Fruit fly (Drosophila melanogaster) whole organism, embryonic: Measurements from ENCODE around the gene enc.

ENCODE experiments used
- Ada2b ChIP-seq: fragments of 200-800 bp; sonication (Bioruptor generic); IDR thresholded peaks from 2 replicates; pipeline ENCODE4 v1.3.6; 2022; ENCODE audit warnings: missing biosample characterization, missing genetic modification characterization
- CG10654 ChIP-seq: fragments of 200-800 bp; sonication (Bioruptor generic); optimal IDR thresholded peaks from 2 replicates; lab custom pipeline; 2016; ENCODE audit warnings: missing biosample characterization, missing genetic modification characterization
- CG10979 ChIP-seq: fragments of 200-800 bp; sonication (Bioruptor generic); optimal IDR thresholded peaks from 2 replicates; lab custom pipeline; 2018; ENCODE audit warnings: missing biosample characterization, mild to moderate bottlenecking, missing genetic modification characterization, moderate library complexity
- CG12744 ChIP-seq: fragments of 200-800 bp; sonication (Bioruptor generic); optimal IDR thresholded peaks from 2 replicates; lab custom pipeline; 2016; ENCODE audit warnings: missing biosample characterization, missing genetic modification characterization
- CG12942 ChIP-seq: fragments of 200-800 bp; sonication (Bioruptor generic); optimal IDR thresholded peaks from 3 replicates; lab custom pipeline; 2016; ENCODE audit warnings: missing biosample characterization, missing genetic modification characterization
- CG13424 ChIP-seq: fragments of 200-800 bp; sonication (Bioruptor generic); optimal IDR thresholded peaks from 2 replicates; lab custom pipeline; 2019; ENCODE audit warnings: missing biosample characterization, mild to moderate bottlenecking, missing genetic modification characterization, moderate library complexity
- CG13775 ChIP-seq: fragments of 200-800 bp; sonication (Bioruptor generic); optimal IDR thresholded peaks from 3 replicates; lab custom pipeline; 2017; ENCODE audit warnings: missing biosample characterization, mild to moderate bottlenecking, missing genetic modification characterization
- CG14965 ChIP-seq: fragments of 200-800 bp; sonication (Bioruptor generic); optimal IDR thresholded peaks from 2 replicates; lab custom pipeline; 2016; ENCODE audit warnings: missing biosample characterization, missing genetic modification characterization, borderline replicate concordance
- CG18599 ChIP-seq: fragments of 200-800 bp; sonication (Bioruptor generic); optimal IDR thresholded peaks from 3 replicates; lab custom pipeline; 2017; ENCODE audit warnings: missing biosample characterization, missing genetic modification characterization, mild to moderate bottlenecking, moderate library complexity, missing genetic modification reagents
- CG2120 ChIP-seq: fragments of 200-800 bp; sonication (Bioruptor generic); optimal IDR thresholded peaks from 3 replicates; lab custom pipeline; 2016; ENCODE audit warnings: missing biosample characterization, missing genetic modification characterization
- CG2199 ChIP-seq: fragments of 200-800 bp; sonication (Bioruptor generic); IDR thresholded peaks from 3 replicates; pipeline ENCODE4 v1.3.6; 2022; ENCODE audit warnings: missing biosample characterization, missing genetic modification characterization
- CG2202 ChIP-seq: fragments of 200-800 bp; sonication (Bioruptor generic); optimal IDR thresholded peaks from 2 replicates; lab custom pipeline; 2018; ENCODE audit warnings: missing biosample characterization, mild to moderate bottlenecking, missing genetic modification characterization
- CG2678 ChIP-seq: fragments of 200-800 bp; sonication (Bioruptor generic); optimal IDR thresholded peaks from 3 replicates; lab custom pipeline; 2019; ENCODE audit warnings: missing biosample characterization, mild to moderate bottlenecking, missing genetic modification characterization, moderate library complexity
- CG2875 ChIP-seq: fragments of 200-800 bp; sonication (Bioruptor generic); optimal IDR thresholded peaks from 2 replicates; lab custom pipeline; 2017; ENCODE audit warnings: missing biosample characterization, mild to moderate bottlenecking, missing genetic modification characterization, missing genetic modification reagents
- CG33557 ChIP-seq: fragments of 200-800 bp; sonication (Bioruptor generic); optimal IDR thresholded peaks from 2 replicates; lab custom pipeline; 2019; ENCODE audit warnings: missing biosample characterization, mild to moderate bottlenecking, missing genetic modification characterization, moderate library complexity
- CG3847 ChIP-seq: fragments of 200-800 bp; sonication (Bioruptor generic); IDR thresholded peaks from 2 replicates; pipeline ENCODE4 v1.3.6; 2022; ENCODE audit warnings: missing biosample characterization, missing genetic modification characterization
- CG4617 ChIP-seq: fragments of 200-800 bp; sonication (Bioruptor generic); optimal IDR thresholded peaks from 3 replicates; lab custom pipeline; 2016; ENCODE audit warnings: missing biosample characterization, missing genetic modification characterization, borderline replicate concordance
- CG9609 ChIP-seq: fragments of 200-800 bp; sonication (Bioruptor generic); optimal IDR thresholded peaks from 3 replicates; lab custom pipeline; 2016; ENCODE audit warnings: missing biosample characterization, missing genetic modification characterization
- CrebB ChIP-seq: fragments of 200-800 bp; sonication (Bioruptor generic); optimal IDR thresholded peaks from 3 replicates; lab custom pipeline; 2018; ENCODE audit warnings: missing biosample characterization, mild to moderate bottlenecking, missing genetic modification characterization
- E2f2 ChIP-seq: fragments of 200-800 bp; sonication (Bioruptor generic); IDR thresholded peaks from 2 replicates; pipeline ENCODE4 v1.3.6; 2022; ENCODE audit warnings: missing biosample characterization, missing genetic modification characterization
- Fer3 ChIP-seq: fragments of 200-800 bp; sonication (Bioruptor generic); optimal IDR thresholded peaks from 2 replicates; lab custom pipeline; 2018; ENCODE audit warnings: missing biosample characterization, mild to moderate bottlenecking, missing genetic modification characterization, moderate library complexity
- HLH3B ChIP-seq: fragments of 200-800 bp; sonication (Bioruptor generic); IDR thresholded peaks from 2 replicates; pipeline ENCODE4 v1.3.6; 2022; ENCODE audit warnings: missing biosample characterization, missing genetic modification characterization
- HLH54F ChIP-seq: fragments of 200-800 bp; sonication (Bioruptor generic); optimal IDR thresholded peaks from 3 replicates; lab custom pipeline; 2016; ENCODE audit warnings: missing biosample characterization, missing genetic modification characterization
- Hmr ChIP-seq: fragments of 200-800 bp; sonication (Bioruptor generic); optimal IDR thresholded peaks from 3 replicates; lab custom pipeline; 2017; ENCODE audit warnings: mild to moderate bottlenecking, missing biosample characterization, missing genetic modification reagents, missing genetic modification characterization
- Hr3 ChIP-seq: fragments of 200-800 bp; sonication (Bioruptor generic); optimal IDR thresholded peaks from 3 replicates; lab custom pipeline; 2016; ENCODE audit warnings: missing biosample characterization, missing genetic modification characterization
- Mrtf ChIP-seq: fragments of 200-800 bp; sonication (Bioruptor generic); IDR thresholded peaks from 3 replicates; pipeline ENCODE4 v1.3.6; 2022; ENCODE audit warnings: missing biosample characterization, missing genetic modification characterization
- NC2β ChIP-seq: fragments of 200-800 bp; sonication (Bioruptor generic); optimal IDR thresholded peaks from 2 replicates; lab custom pipeline; 2016; ENCODE audit warnings: missing biosample characterization, missing genetic modification characterization
- Sin3A ChIP-seq: fragments of >200 bp; optimal IDR thresholded peaks from 2 replicates; lab custom pipeline; 2018
- Stat92E ChIP-seq, 3 experiments: fragments of >200 bp in 2 of 3; fragments of 200-800 bp in 1 of 3; sonication (Bioruptor generic) in 1 of 3; optimal IDR thresholded peaks; 2 replicates each; lab custom pipeline; 2017 to 2019; ENCODE audit warnings: missing biosample characterization in 3 of 3, missing genetic modification characterization in 3 of 3, mild to moderate bottlenecking in 1 of 3, moderate library complexity in 1 of 3
- Vsx1 ChIP-seq: fragments of 200-800 bp; sonication (Bioruptor generic); optimal IDR thresholded peaks from 2 replicates; lab custom pipeline; 2017; ENCODE audit warnings: missing biosample characterization, mild to moderate bottlenecking, missing genetic modification characterization, missing genetic modification reagents
- Xrp1 ChIP-seq: fragments of 200-800 bp; sonication (Bioruptor generic); IDR thresholded peaks from 2 replicates; pipeline ENCODE4 v1.3.6; 2022; ENCODE audit warnings: missing biosample characterization, missing genetic modification characterization
- YL-1 ChIP-seq: fragments of 200-800 bp; sonication (Bioruptor generic); optimal IDR thresholded peaks from 3 replicates; lab custom pipeline; 2017; ENCODE audit warnings: missing biosample characterization, mild to moderate bottlenecking, missing genetic modification characterization
- ap ChIP-seq: fragments of 200-800 bp; sonication (Bioruptor generic); IDR thresholded peaks from 2 replicates; pipeline ENCODE4 v1.3.6; 2022; ENCODE audit warnings: missing biosample characterization, missing genetic modification characterization
- cas ChIP-seq: fragments of 200-800 bp; sonication (Bioruptor generic); IDR thresholded peaks from 2 replicates; pipeline ENCODE4 v1.3.6; 2022; ENCODE audit warnings: missing biosample characterization, missing genetic modification characterization
- caup ChIP-seq: fragments of 200-800 bp; sonication (Bioruptor generic); optimal IDR thresholded peaks from 3 replicates; lab custom pipeline; 2017; ENCODE audit warnings: missing biosample characterization, mild to moderate bottlenecking, missing genetic modification characterization, moderate library complexity; ENCODE audit not compliant: severe bottlenecking
- croc ChIP-seq: fragments of 200-800 bp; sonication (Bioruptor generic); conservative IDR thresholded peaks from 3 replicates; pipeline ENCODE4 v1.3.6; 2022; ENCODE audit warnings: missing biosample characterization, missing genetic modification characterization
- dimm ChIP-seq: fragments of 200-800 bp; sonication (Bioruptor generic); IDR thresholded peaks from 2 replicates; pipeline ENCODE4 v1.3.6; 2022; ENCODE audit warnings: missing biosample characterization, missing genetic modification characterization
- dmrt99B ChIP-seq: fragments of 200-800 bp; sonication (Bioruptor generic); optimal IDR thresholded peaks from 2 replicates; lab custom pipeline; 2018; ENCODE audit warnings: missing biosample characterization, mild to moderate bottlenecking, missing genetic modification characterization, moderate library complexity
- dpn ChIP-seq, 2 experiments: fragments of 200-800 bp; sonication (Bioruptor generic); optimal IDR thresholded peaks; 3 replicates each; lab custom pipeline; 2016; ENCODE audit warnings: missing biosample characterization in 2 of 2, missing genetic modification characterization in 2 of 2
- ems ChIP-seq: fragments of 200-800 bp; sonication (Bioruptor generic); optimal IDR thresholded peaks from 3 replicates; lab custom pipeline; 2016; ENCODE audit warnings: missing biosample characterization, missing genetic modification characterization
- fd3F ChIP-seq: fragments of 200-800 bp; sonication (Bioruptor generic); optimal IDR thresholded peaks from 2 replicates; lab custom pipeline; 2018; ENCODE audit warnings: missing biosample characterization, mild to moderate bottlenecking, missing genetic modification characterization, moderate library complexity
- mam ChIP-seq: fragments of 200-800 bp; sonication (Bioruptor generic); optimal IDR thresholded peaks from 3 replicates; lab custom pipeline; 2016; ENCODE audit warnings: missing biosample characterization, missing genetic modification characterization
- onecut ChIP-seq: fragments of 200-800 bp; sonication (Bioruptor generic); IDR thresholded peaks from 2 replicates; pipeline ENCODE4 v1.3.6; 2022; ENCODE audit warnings: missing biosample characterization, missing genetic modification characterization
- sima ChIP-seq: fragments of 200-800 bp; sonication (Bioruptor generic); optimal IDR thresholded peaks from 2 replicates; lab custom pipeline; 2016; ENCODE audit warnings: missing biosample characterization, missing genetic modification characterization
- sqz ChIP-seq: fragments of 200-800 bp; sonication (Bioruptor generic); optimal IDR thresholded peaks from 3 replicates; lab custom pipeline; 2018; ENCODE audit warnings: missing biosample characterization, mild to moderate bottlenecking, missing genetic modification characterization
- sug ChIP-seq: fragments of 200-800 bp; optimal IDR thresholded peaks from 2 replicates; lab custom pipeline; 2019; ENCODE audit warnings: missing biosample characterization, mild to moderate bottlenecking, missing genetic modification characterization, moderate library complexity
- unpg ChIP-seq: fragments of 200-800 bp; sonication (Bioruptor generic); optimal IDR thresholded peaks from 3 replicates; lab custom pipeline; 2018; ENCODE audit warnings: missing biosample characterization, mild to moderate bottlenecking, missing genetic modification characterization, moderate library complexity
- vfl ChIP-seq: fragments of 200-800 bp; sonication (Bioruptor generic); optimal IDR thresholded peaks from 2 replicates; lab custom pipeline; 2016; ENCODE audit warnings: missing biosample characterization, missing genetic modification characterization
- vvl ChIP-seq: fragments of 200-800 bp; sonication (Bioruptor generic); IDR thresholded peaks from 2 replicates; pipeline ENCODE4 v1.3.6; 2022; ENCODE audit warnings: missing biosample characterization, missing genetic modification characterization
- wdn ChIP-seq: fragments of 200-800 bp; sonication (Bioruptor generic); IDR thresholded peaks from 2 replicates; pipeline ENCODE4 v1.3.6; 2022; ENCODE audit warnings: missing biosample characterization, missing genetic modification characterization

Gene enc

DNA sequence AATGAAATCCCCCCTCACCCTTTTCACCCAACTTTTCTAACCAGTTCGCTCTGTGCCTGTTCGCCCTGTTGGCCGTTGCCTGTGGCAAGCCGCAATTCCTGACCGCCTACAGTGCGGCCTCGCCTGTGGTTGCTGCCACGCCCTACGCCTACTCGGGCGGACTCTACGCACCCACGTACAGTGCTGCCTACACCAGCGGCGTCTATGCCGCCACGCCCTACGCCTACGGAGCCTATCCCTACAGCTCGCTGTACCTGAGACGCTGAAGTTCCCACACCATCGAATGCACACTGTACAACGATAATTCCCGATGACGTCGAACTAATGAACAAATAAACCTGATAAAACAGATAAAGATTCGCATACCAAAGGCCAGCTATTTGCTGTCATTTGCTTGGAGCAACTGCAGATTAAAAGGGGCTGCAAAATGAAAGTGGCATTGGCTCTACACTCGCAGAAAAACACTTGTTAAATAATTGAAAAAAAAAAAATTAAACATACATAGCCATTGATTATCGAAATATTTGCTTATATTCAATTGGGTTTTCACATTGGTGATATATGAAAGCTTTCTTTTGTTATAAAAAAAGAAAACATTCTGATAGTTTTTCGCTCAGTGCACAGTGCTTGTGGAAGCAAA lies 27.3 kb upstream of the enc start (continued):
- TF ChIP-seq CG2199 (GFP tag; lab: Robert Waterston, UW) (no peak), CG13424 (tag; lab: Kevin White, UChicago) (no peak), CG10979 (tag; lab: Kevin White, UChicago) (no peak), CG12942 (GFP tag; lab: Kevin White, UChicago) (no peak), CG33557 (GFP tag; lab: Kevin White, UChicago) (no peak), vfl (GFP tag; lab: Kevin White, UChicago) (no peak), CG9609 (GFP tag; lab: Kevin White, UChicago) (no peak), sug (tag; lab: Kevin White, UChicago) (no peak), croc (GFP tag; lab: Robert Waterston, UW) (no peak), sqz (no peak), YL-1 (GFP tag; lab: Kevin White, UChicago) (no peak), HLH54F (GFP tag; lab: Kevin White, UChicago) (no peak), CG2202 (tag; lab: Kevin White, UChicago) (no peak), Fer3 (tag; lab: Kevin White, UChicago) (no peak), CG13775 (GFP tag; lab: Kevin White, UChicago) (no peak), Sin3A (lab: Kevin White, UChicago) (no peak), wdn (GFP tag; lab: Robert Waterston, UW) (no peak), CG10654 (GFP tag; lab: Kevin White, UChicago) (no peak)

- TF ChIP-seq NC2β (GFP tag; lab: Kevin White, UChicago) (no peak), dimm (GFP tag; lab: Robert Waterston, UW) (no peak), Xrp1 (GFP tag; lab: Robert Waterston, UW) (peak; percentile 16; the same call in 1 of the 2 replicates), CG2678 (tag; lab: Kevin White, UChicago) (peak; percentile 15), unpg (GFP tag; lab: Kevin White, UChicago) (peak; percentile 1), HLH3B (GFP tag; lab: Robert Waterston, UW) (no peak), dmrt99B (tag; lab: Kevin White, UChicago) (peak; percentile 2), Vsx1 (no peak), Hmr (no peak), ap (GFP tag; lab: Robert Waterston, UW) (no peak), Hr3 (GFP tag; lab: Kevin White, UChicago) (no peak), CG14965 (GFP tag; lab: Kevin White, UChicago) (no peak), CrebB (tag; lab: Kevin White, UChicago) (no peak), fd3F (GFP tag; lab: Kevin White, UChicago) (no peak), CG2875 (GFP tag; lab: Kevin White, UChicago) (no peak), cas (GFP tag; lab: Robert Waterston, UW) (no peak), E2f2 (no peak), CG18599 (peak; percentile 3), CG12744 (GFP tag; lab: Kevin White, UChicago) (no peak), CG4617 (GFP tag; lab: Kevin White, UChicago) (no peak), Stat92E (GFP tag; optimal IDR thresholded peaks at IDR 0.05; lab: Kevin White, UChicago) (no peak), mam (GFP tag; lab: Kevin White, UChicago) (no peak), Mrtf (GFP tag; lab: Robert Waterston, UW) (no peak), CG3847 (GFP tag; lab: Robert Waterston, UW) (no peak), dpn (GFP tag; optimal IDR thresholded peaks at IDR 0.05; lab: Kevin White, UChicago) (peak in 1 of 2 experiments; percentile 10), Ada2b (GFP tag; lab: Robert Waterston, UW) (no peak), ems (GFP tag; lab: Kevin White, UChicago) (no peak), caup (GFP tag; lab: Kevin White, UChicago) (no peak), onecut (GFP tag; lab: Robert Waterston, UW) (peak; percentile 18; the same call in 1 of the 2 replicates), vvl (GFP tag; lab: Robert Waterston, UW) (peak; percentile 45; the same call in 1 of the 2 replicates), CG2120 (peak; percentile 26), sima (GFP tag; lab: Kevin White, UChicago) (no peak)
Observed at dm6 chr3L:3797681-3798080, 20.8 kb upstream of the enc start.
